Fruit fly (Drosophila melanogaster) whole organism, embryonic: ENCODE measurements around the gene HBS1.

Experiments
- Awh ChIP-seq: fragments of 200-800 bp; sonication (Bioruptor generic); IDR thresholded peaks from 2 replicates; pipeline ENCODE4, ENCODE4 v1.3.6; 2022; ENCODE audit warnings: missing biosample characterization, missing genetic modification characterization
- CG11247 ChIP-seq: fragments of 200-800 bp; sonication (Bioruptor generic); IDR thresholded peaks from 2 replicates; pipeline ENCODE4 v1.3.6; 2022; ENCODE audit warnings: missing biosample characterization, missing genetic modification characterization
- CG11456 ChIP-seq: fragments of 200-800 bp; sonication (Bioruptor generic); IDR thresholded peaks from 3 replicates; pipeline ENCODE4 v1.3.6; 2022; ENCODE audit warnings: missing biosample characterization, missing genetic modification characterization
- CG11504 ChIP-seq: fragments of 200-800 bp; sonication (Bioruptor generic); optimal IDR thresholded peaks from 3 replicates; lab custom pipeline; 2019; ENCODE audit warnings: missing biosample characterization, mild to moderate bottlenecking, missing genetic modification characterization, moderate library complexity
- CG1233 ChIP-seq: fragments of 200-800 bp; sonication (Bioruptor generic); optimal IDR thresholded peaks from 4 replicates; lab custom pipeline; 2018; ENCODE audit warnings: missing biosample characterization, mild to moderate bottlenecking, missing genetic modification characterization
- CG14014 ChIP-seq: fragments of 200-800 bp; sonication (Bioruptor generic); IDR thresholded peaks from 2 replicates; pipeline ENCODE4 v1.3.6; 2022; ENCODE audit warnings: missing biosample characterization, missing genetic modification characterization
- CG14441 ChIP-seq: fragments of 200-800 bp; sonication (Bioruptor generic); IDR thresholded peaks from 2 replicates; pipeline ENCODE4 v1.3.6; 2022; ENCODE audit warnings: missing biosample characterization, missing genetic modification characterization
- CG15011 ChIP-seq: fragments of 200-800 bp; sonication (Bioruptor generic); optimal IDR thresholded peaks from 3 replicates; lab custom pipeline; 2018; ENCODE audit warnings: missing biosample characterization, mild to moderate bottlenecking, missing genetic modification characterization
- CG1529 ChIP-seq: fragments of 200-800 bp; sonication (Bioruptor generic); optimal IDR thresholded peaks from 3 replicates; lab custom pipeline; 2018; ENCODE audit warnings: missing biosample characterization, missing genetic modification characterization
- CG16863 ChIP-seq: fragments of 200-800 bp; sonication (Bioruptor generic); optimal IDR thresholded peaks from 3 replicates; lab custom pipeline; 2016; ENCODE audit warnings: missing biosample characterization, missing genetic modification characterization
- CG17829 ChIP-seq: fragments of 200-800 bp; optimal IDR thresholded peaks from 2 replicates; lab custom pipeline; 2019; ENCODE audit warnings: missing biosample characterization, mild to moderate bottlenecking, missing genetic modification characterization, moderate library complexity
- CG18011 ChIP-seq: fragments of 200-800 bp; sonication (Bioruptor generic); optimal IDR thresholded peaks from 2 replicates; lab custom pipeline; 2017; ENCODE audit warnings: missing biosample characterization, missing genetic modification characterization, mild to moderate bottlenecking, moderate library complexity, missing genotype
- CG18262 ChIP-seq: fragments of 200-800 bp; optimal IDR thresholded peaks from 3 replicates; lab custom pipeline; 2019; ENCODE audit warnings: missing biosample characterization, mild to moderate bottlenecking, missing genetic modification characterization, moderate library complexity
- CG18619 ChIP-seq: fragments of 200-800 bp; sonication (Bioruptor generic); optimal IDR thresholded peaks from 3 replicates; lab custom pipeline; 2017; ENCODE audit warnings: missing biosample characterization, mild to moderate bottlenecking, missing genetic modification characterization
- CG3163 ChIP-seq: fragments of 200-800 bp; sonication (Bioruptor generic); optimal IDR thresholded peaks from 3 replicates; lab custom pipeline; 2016; ENCODE audit warnings: missing biosample characterization, missing genetic modification characterization
- CG32532 ChIP-seq: fragments of 200-800 bp; sonication (Bioruptor generic); IDR thresholded peaks from 2 replicates; pipeline ENCODE4 v1.3.6; 2022; ENCODE audit warnings: missing biosample characterization, missing genetic modification characterization
- CG33557 ChIP-seq: fragments of 200-800 bp; sonication (Bioruptor generic); optimal IDR thresholded peaks from 2 replicates; lab custom pipeline; 2019; ENCODE audit warnings: missing biosample characterization, mild to moderate bottlenecking, missing genetic modification characterization, moderate library complexity
- CG34422 ChIP-seq: fragments of 200-800 bp; sonication (Bioruptor generic); IDR thresholded peaks from 3 replicates; pipeline ENCODE4 v1.3.6; 2022; ENCODE audit warnings: missing biosample characterization, missing genetic modification characterization
- CG3726 ChIP-seq: fragments of 200-800 bp; sonication (Bioruptor generic); IDR thresholded peaks from 3 replicates; pipeline ENCODE4, ENCODE4 v1.3.6; 2022; ENCODE audit warnings: missing biosample characterization, missing genetic modification characterization
- CG3847 ChIP-seq: fragments of 200-800 bp; sonication (Bioruptor generic); IDR thresholded peaks from 2 replicates; pipeline ENCODE4 v1.3.6; 2022; ENCODE audit warnings: missing biosample characterization, missing genetic modification characterization
- CG4404 ChIP-seq: fragments of 200-800 bp; sonication (Bioruptor generic); IDR thresholded peaks from 2 replicates; pipeline ENCODE4 v1.3.6; 2022; ENCODE audit warnings: missing biosample characterization, missing genetic modification characterization
- CG4820 ChIP-seq: fragments of 200-800 bp; sonication (Bioruptor generic); optimal IDR thresholded peaks from 3 replicates; lab custom pipeline; 2016; ENCODE audit warnings: missing biosample characterization, missing genetic modification characterization
- CG6683 ChIP-seq: fragments of 200-800 bp; sonication (Bioruptor generic); optimal IDR thresholded peaks from 2 replicates; lab custom pipeline; 2017; ENCODE audit warnings: missing biosample characterization, mild to moderate bottlenecking, missing genetic modification characterization, missing genetic modification reagents
- CG8944 ChIP-seq: fragments of 200-800 bp; sonication (Bioruptor generic); optimal IDR thresholded peaks from 3 replicates; lab custom pipeline; 2016; ENCODE audit warnings: missing biosample characterization, missing genetic modification characterization
- CG9215 ChIP-seq: fragments of 200-800 bp; sonication (Bioruptor generic); IDR thresholded peaks from 2 replicates; pipeline ENCODE4 v1.3.6; 2022; ENCODE audit warnings: missing biosample characterization, missing genetic modification characterization
- E2f1 ChIP-seq: fragments of 200-800 bp; sonication (Bioruptor generic); IDR thresholded peaks from 2 replicates; pipeline ENCODE4 v1.3.6; 2022; ENCODE audit warnings: missing biosample characterization, missing genetic modification characterization
- GATAe ChIP-seq: fragments of 200-800 bp; sonication (Bioruptor generic); conservative IDR thresholded peaks from 2 replicates; pipeline ENCODE4 v1.3.6; 2022; ENCODE audit warnings: missing biosample characterization, missing genetic modification characterization
- HLH54F ChIP-seq: fragments of 200-800 bp; sonication (Bioruptor generic); optimal IDR thresholded peaks from 3 replicates; lab custom pipeline; 2016; ENCODE audit warnings: missing biosample characterization, missing genetic modification characterization
- HmgZ ChIP-seq: fragments of 200-800 bp; sonication (Bioruptor generic); optimal IDR thresholded peaks from 2 replicates; lab custom pipeline; 2018; ENCODE audit warnings: missing biosample characterization, mild to moderate bottlenecking, missing genetic modification characterization
- NFAT ChIP-seq: fragments of 200-800 bp; sonication (Bioruptor generic); IDR thresholded peaks from 2 replicates; pipeline ENCODE4 v1.3.6; 2022; ENCODE audit warnings: missing biosample characterization, missing genetic modification characterization
- Neu2 ChIP-seq: fragments of 200-800 bp; sonication (Bioruptor generic); optimal IDR thresholded peaks from 3 replicates; lab custom pipeline; 2016; ENCODE audit warnings: missing biosample characterization, missing genetic modification characterization, borderline replicate concordance
- Nf-YC ChIP-seq: fragments of 200-800 bp; optimal IDR thresholded peaks from 3 replicates; lab custom pipeline; 2019; ENCODE audit warnings: missing biosample characterization, mild to moderate bottlenecking, missing genetic modification characterization, moderate library complexity
- Oaz ChIP-seq: fragments of 200-800 bp; sonication (Bioruptor generic); IDR thresholded peaks from 2 replicates; pipeline ENCODE4 v1.3.6; 2022; ENCODE audit warnings: missing biosample characterization, missing genetic modification characterization
- Six4 ChIP-seq: fragments of 200-800 bp; sonication (Bioruptor generic); optimal IDR thresholded peaks from 2 replicates; lab custom pipeline; 2016; ENCODE audit warnings: missing biosample characterization, missing genetic modification characterization
- ac ChIP-seq: fragments of 200-800 bp; sonication (Bioruptor generic); optimal IDR thresholded peaks from 3 replicates; lab custom pipeline; 2017; ENCODE audit warnings: missing biosample characterization, mild to moderate bottlenecking, missing genetic modification characterization
- aop ChIP-seq: fragments of 200-800 bp; sonication (Bioruptor generic); IDR thresholded peaks from 2 replicates; pipeline ENCODE4 v1.3.6; 2022; ENCODE audit warnings: missing biosample characterization, missing genetic modification characterization
- ash1 ChIP-seq: fragments of 200-800 bp; sonication (Bioruptor generic); optimal IDR thresholded peaks from 2 replicates; lab custom pipeline; 2018; ENCODE audit warnings: missing biosample characterization, mild to moderate bottlenecking, missing genetic modification characterization
- ci ChIP-seq: fragments of 200-800 bp; sonication (Bioruptor generic); IDR thresholded peaks from 3 replicates; pipeline ENCODE4 v1.3.6; 2022; ENCODE audit warnings: missing biosample characterization, missing genetic modification characterization
- croc ChIP-seq: fragments of 200-800 bp; sonication (Bioruptor generic); conservative IDR thresholded peaks from 3 replicates; pipeline ENCODE4 v1.3.6; 2022; ENCODE audit warnings: missing biosample characterization, missing genetic modification characterization
- ewg ChIP-seq: fragments of 200-800 bp; sonication (Bioruptor generic); optimal IDR thresholded peaks from 3 replicates; lab custom pipeline; 2017; ENCODE audit warnings: mild to moderate bottlenecking, missing biosample characterization, missing genetic modification reagents, missing genetic modification characterization
- fd3F ChIP-seq: fragments of 200-800 bp; sonication (Bioruptor generic); optimal IDR thresholded peaks from 2 replicates; lab custom pipeline; 2018; ENCODE audit warnings: missing biosample characterization, mild to moderate bottlenecking, missing genetic modification characterization, moderate library complexity
- h ChIP-seq: fragments of >200 bp; optimal IDR thresholded peaks from 2 replicates; lab custom pipeline; 2017
- hbn ChIP-seq: fragments of 200-800 bp; sonication (Bioruptor generic); IDR thresholded peaks from 2 replicates; pipeline ENCODE4 v1.3.6; 2022; ENCODE audit warnings: missing biosample characterization, missing genetic modification characterization; ENCODE audit not compliant: partially characterized antibody
- mld ChIP-seq: fragments of 200-800 bp; sonication (Bioruptor generic); IDR thresholded peaks from 3 replicates; pipeline ENCODE4 v1.3.6; 2022; ENCODE audit warnings: missing biosample characterization, missing genetic modification characterization; ENCODE audit not compliant: partially characterized antibody
- prd ChIP-seq, 3 experiments: fragments of >200 bp in 2 of 3; fragments of 200-800 bp in 1 of 3; sonication (Bioruptor generic) in 1 of 3; optimal IDR thresholded peaks in 2 of 3; IDR thresholded peaks in 1 of 3; 2 replicates in 2 of 3; 3 replicates in 1 of 3; pipeline versions ENCODE4 v1.3.6 to Lab custom; 2017 to 2022; ENCODE audit warnings: missing biosample characterization in 1 of 3, missing genetic modification characterization in 1 of 3
- schlank ChIP-seq: fragments of 200-800 bp; sonication (Bioruptor generic); optimal IDR thresholded peaks from 2 replicates; lab custom pipeline; 2018; ENCODE audit warnings: missing biosample characterization, mild to moderate bottlenecking, missing genetic modification characterization
- sens ChIP-seq: fragments of 200-800 bp; sonication (Bioruptor generic); peaks from one replicate; lab custom pipeline; 2016; ENCODE audit warnings: missing biosample characterization, missing genetic modification characterization
- seq ChIP-seq: fragments of 200-800 bp; sonication (Bioruptor generic); IDR thresholded peaks from 2 replicates; pipeline ENCODE4 v1.3.6; 2022; ENCODE audit warnings: missing biosample characterization, missing genetic modification characterization
- sr ChIP-seq: fragments of 200-800 bp; sonication (Bioruptor generic); IDR thresholded peaks from 3 replicates; pipeline ENCODE4 v1.3.6; 2022; ENCODE audit warnings: missing biosample characterization, missing genetic modification characterization
- ttk ChIP-seq: fragments of 200-800 bp; sonication (Bioruptor generic); IDR thresholded peaks from 2 replicates; pipeline ENCODE4 v2.1.2; 2022; ENCODE audit warnings: missing biosample characterization, missing genetic modification characterization
- zfh1 ChIP-seq: fragments of 200-800 bp; sonication (Bioruptor generic); IDR thresholded peaks from 3 replicates; pipeline ENCODE4 v1.3.6; 2022; ENCODE audit warnings: missing biosample characterization, missing genetic modification characterization

The HBS1 gene

dm6 chr3L:1880692-1881091 lies 15.7 kb upstream of the HBS1 start (continued):
- TF ChIP-seq NFAT (GFP tag; lab: Robert Waterston, UW) (no peak), fd3F (GFP tag; lab: Kevin White, UChicago) (no peak), sr (GFP tag; lab: Robert Waterston, UW) (0 out of 3 replicates have a peak, but pooled peaks have one; percentile 32), Oaz (GFP tag; lab: Robert Waterston, UW) (0 out of 2 replicates have a peak, but pooled peaks have one; percentile 28), croc (GFP tag; lab: Robert Waterston, UW) (0 out of 3 replicates have a peak, but pooled peaks have one; percentile 14), CG4820 (GFP tag; lab: Kevin White, UChicago) (peak; percentile 25), mld (GFP tag; lab: Robert Waterston, UW) (no peak), schlank (tag; lab: Kevin White, UChicago) (no peak), hbn (no peak), ac (GFP tag; lab: Kevin White, UChicago) (no peak), ci (peak; percentile 62), CG34422 (peak; percentile 48; the same call in 1 of the 3 replicates), GATAe (GFP tag; lab: Robert Waterston, UW) (0 out of 2 replicates have a peak, but pooled peaks have one; percentile 29), CG18619 (GFP tag; lab: Kevin White, UChicago) (no peak), Nf-YC (tag; lab: Kevin White, UChicago) (no peak), CG15011 (GFP tag; lab: Kevin White, UChicago) (no peak), CG11247 (GFP tag; lab: Robert Waterston, UW) (peak; percentile 62; the same call in 1 of the 2 replicates), CG18011 (GFP tag; lab: Kevin White, UChicago) (no peak), HLH54F (GFP tag; lab: Kevin White, UChicago) (no peak), h (lab: Kevin White, UChicago) (no peak), CG4404 (GFP tag; lab: Robert Waterston, UW) (no peak), CG32532 (GFP tag; lab: Robert Waterston, UW) (peak; percentile 60; the same call in 1 of the 2 replicates), CG9215 (GFP tag; lab: Robert Waterston, UW) (peak; percentile 6; the same call in 1 of the 2 replicates), CG18262 (tag; lab: Kevin White, UChicago) (no peak), CG1233 (no peak), CG17829 (tag; lab: Kevin White, UChicago) (peak; percentile 17), CG33557 (GFP tag; lab: Kevin White, UChicago) (no peak), Awh (peak; percentile 30; the same call in 1 of the 2 replicates), CG3726 (GFP tag; lab: Robert Waterston, UW) (0 out of 3 replicates have a peak, but pooled peaks have one; percentile 18), ewg (GFP tag; lab: Kevin White, UChicago) (no peak), CG16863 (no peak), aop (GFP tag; lab: Robert Waterston, UW) (0 out of 2 replicates have a peak, but pooled peaks have one; percentile 3), ash1 (GFP tag; lab: Kevin White, UChicago) (no peak), ttk (peak; percentile 50; the same call in 1 of the 2 replicates), prd (optimal IDR thresholded peaks at IDR 0.05; lab: Kevin White, UChicago) (no peak), prd (GFP tag; IDR thresholded peaks at IDR 0.05; lab: Robert Waterston, UW) (peak; percentile 49; the same call in 1 of the 3 replicates), HmgZ (tag; lab: Kevin White, UChicago) (no peak), CG11504 (tag; lab: Kevin White, UChicago) (peak; percentile 59), sens (GFP tag; lab: Kevin White, UChicago) (no peak), E2f1 (GFP tag; lab: Robert Waterston, UW) (0 out of 2 replicates have a peak, but pooled peaks have one; percentile 21), CG3847 (peak; percentile 39), CG3163 (GFP tag; lab: Kevin White, UChicago) (no peak), Neu2 (GFP tag; lab: Kevin White, UChicago) (no peak), seq (GFP tag; lab: Robert Waterston, UW) (no peak), CG6683 (no peak), CG8944 (GFP tag; lab: Kevin White, UChicago) (no peak), CG14441 (GFP tag; lab: Robert Waterston, UW) (peak; percentile 73), CG14014 (GFP tag; lab: Robert Waterston, UW) (peak; percentile 46; the same call in 1 of the 2 replicates), zfh1 (GFP tag; lab: Robert Waterston, UW) (peak; percentile 54; the same call in 1 of the 3 replicates), Six4 (no peak), CG11456 (GFP tag; lab: Robert Waterston, UW) (peak; percentile 67; the same call in 1 of the 3 replicates), CG1529 (GFP tag; lab: Kevin White, UChicago) (no peak)
